Worm (Caenorhabditis elegans) whole organism, L2 larva: Measurements from ENCODE around the gene F57H12.5.

Source experiments
- ama-1 ChIP-seq: fragments of 150-350 bp; optimal IDR thresholded peaks from 2 replicates; lab custom pipeline; 2018; ENCODE audit warnings: inconsistent platforms
- fos-1 ChIP-seq: fragments of 150-350 bp; optimal IDR thresholded peaks from 2 replicates; lab custom pipeline; 2014; ENCODE audit warnings: missing biosample characterization, missing genetic modification characterization
- lsy-2 ChIP-seq, 2 experiments: fragments of 150-350 bp in 1 of 2; sonication (generic microtip) in 1 of 2; optimal IDR thresholded peaks; 2 replicates each; lab custom pipeline; 2014 to 2017; ENCODE audit warnings: missing biosample characterization in 2 of 2, missing genetic modification characterization in 2 of 2
- nhr-129 ChIP-seq: fragments of 150-350 bp; optimal IDR thresholded peaks from 2 replicates; lab custom pipeline; 2014; ENCODE audit warnings: missing biosample characterization, missing genetic modification characterization
- skn-1 ChIP-seq: sonication (generic microtip); optimal IDR thresholded peaks from 2 replicates; lab custom pipeline; 2017; ENCODE audit warnings: missing biosample characterization, missing genetic modification characterization
- unc-39 ChIP-seq: fragments of 150-350 bp; optimal IDR thresholded peaks from 2 replicates; lab custom pipeline; 2014; ENCODE audit warnings: missing biosample characterization, missing genetic modification characterization
- zag-1 ChIP-seq: fragments of 150-350 bp; optimal IDR thresholded peaks from 2 replicates; lab custom pipeline; 2014; ENCODE audit warnings: missing biosample characterization, missing genetic modification characterization

DNA sequence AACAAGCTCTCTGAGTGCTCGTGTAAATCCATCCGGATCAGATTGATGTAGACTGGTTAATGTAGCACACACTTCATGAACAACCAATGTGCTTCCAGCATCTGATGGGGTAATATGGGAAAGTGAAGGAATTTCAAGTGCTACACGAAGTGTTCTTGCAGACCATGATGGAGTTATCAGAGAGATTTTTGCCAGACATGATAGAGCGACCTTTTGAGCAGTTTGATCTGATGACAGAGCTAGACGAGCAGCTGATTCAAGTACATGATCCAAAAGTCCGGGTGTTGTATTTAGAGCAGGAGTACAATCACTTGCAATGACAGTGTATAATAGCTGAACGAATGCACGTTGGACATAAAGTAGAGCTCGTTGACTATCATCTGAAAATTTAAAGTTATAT, 49.2 kb upstream of the F57H12.5 start:
- TF ChIP-seq lsy-2 (tag; optimal IDR thresholded peaks at IDR 0.05; lab: Kevin White, UChicago) = no peak
- TF ChIP-seq fos-1 (tag; lab: Kevin White, UChicago) = no peak
- no peak for TF ChIP-seq zag-1 (tag; lab: Kevin White, UChicago)
- TF ChIP-seq skn-1 (tag; lab: Kevin White, UChicago) = no peak
- TF ChIP-seq ama-1 (lab: Kevin White, UChicago) = no peak
- no peak for TF ChIP-seq unc-39 (tag; lab: Kevin White, UChicago)
- no peak for TF ChIP-seq nhr-129 (tag; lab: Kevin White, UChicago)
